Worm (Caenorhabditis elegans): ENCODE measurements around the gene cup-15.

- TF ChIP-seq R02D3.7 (tag; optimal IDR thresholded peaks at IDR 0.05) (no peak), nhr-23 (tag; optimal IDR thresholded peaks at IDR 0.05) (no peak), zag-1 (tag; optimal IDR thresholded peaks at IDR 0.05) (no peak)
Measured at ce11 chrII:9308614-9309046, 44.2 kb upstream of the cup-15 start.
